Worm (Caenorhabditis elegans) whole organism, early embryonic: ENCODE data around the gene rpy-1.

ENCODE experiments used
- B0310.2 ChIP-seq: sonication (generic microtip); optimal IDR thresholded peaks from 2 replicates; lab custom pipeline; 2016; ENCODE audit warnings: mild to moderate bottlenecking, missing genetic modification characterization, missing compliant biosample characterization
- F13C5.2 ChIP-seq: sonication (generic microtip); optimal IDR thresholded peaks from 2 replicates; lab custom pipeline; 2017; ENCODE audit warnings: mild to moderate bottlenecking, missing genetic modification characterization, inconsistent platforms, missing compliant biosample characterization
- aly-1 ChIP-seq: sonication (generic microtip); optimal IDR thresholded peaks from 2 replicates; lab custom pipeline; 2016; ENCODE audit warnings: missing genetic modification characterization, missing compliant biosample characterization
- ama-1 ChIP-seq: fragments of 150-350 bp; optimal IDR thresholded peaks from 2 replicates; lab custom pipeline; 2014
- ceh-13 ChIP-seq: fragments of 200-800 bp; sonication (Bioruptor generic); optimal IDR thresholded peaks from 2 replicates; lab custom pipeline; 2018; ENCODE audit warnings: mild to moderate bottlenecking, missing genetic modification characterization, missing compliant biosample characterization
- ets-7 ChIP-seq: sonication (generic microtip); optimal IDR thresholded peaks from 2 replicates; lab custom pipeline; 2016; ENCODE audit warnings: missing genotype, missing genetic modification characterization, missing compliant biosample characterization
- flt-1 ChIP-seq: fragments of 200-800 bp; sonication (Bioruptor generic); IDR thresholded peaks from 2 replicates; pipeline ENCODE4 v1.3.6; 2022; ENCODE audit warnings: missing genetic modification characterization, missing compliant biosample characterization
- hmg-4 ChIP-seq: fragments of 200-800 bp; sonication (Bioruptor generic); optimal IDR thresholded peaks from 2 replicates; lab custom pipeline; 2018; ENCODE audit warnings: mild to moderate bottlenecking, missing genetic modification characterization, missing compliant biosample characterization
- hnd-1 ChIP-seq: sonication (generic microtip); optimal IDR thresholded peaks from 2 replicates; lab custom pipeline; 2016; ENCODE audit warnings: missing genetic modification characterization, missing compliant biosample characterization
- pes-1 ChIP-seq: fragments of 200-800 bp; sonication (Bioruptor generic); IDR thresholded peaks from 2 replicates; pipeline ENCODE4 v1.3.6; 2022; ENCODE audit warnings: missing genetic modification reagents, missing genetic modification characterization, missing compliant biosample characterization
- scrt-1 ChIP-seq: fragments of 200-800 bp; sonication (Bioruptor generic); IDR thresholded peaks from 2 replicates; pipeline ENCODE4 v1.3.6; 2022; ENCODE audit warnings: missing genetic modification characterization, missing compliant biosample characterization
- tbx-37 ChIP-seq: fragments of 200-800 bp; sonication (Bioruptor generic); conservative IDR thresholded peaks from 2 replicates; pipeline ENCODE4 v1.3.6; 2022; ENCODE audit warnings: missing genetic modification reagents, missing genetic modification characterization, missing compliant biosample characterization
- tra-4 ChIP-seq: sonication (generic microtip); optimal IDR thresholded peaks from 2 replicates; lab custom pipeline; 2017; ENCODE audit warnings: missing genetic modification characterization, missing compliant biosample characterization

- TF ChIP-seq ama-1 (no peak), tra-4 (tag; lab: Kevin White, UChicago) (no peak), ets-7 (tag; lab: Kevin White, UChicago) (no peak), flt-1 (GFP tag; lab: Robert Waterston, UW) (no peak), ceh-13 (GFP tag; lab: Kevin White, UChicago) (no peak), F13C5.2 (tag; lab: Kevin White, UChicago) (no peak), scrt-1 (GFP tag; lab: Robert Waterston, UW) (no peak), B0310.2 (no peak), hmg-4 (no peak), pes-1 (GFP tag; lab: Robert Waterston, UW) (no peak), hnd-1 (tag; lab: Kevin White, UChicago) (no peak), aly-1 (tag; lab: Kevin White, UChicago) (no peak), tbx-37 (GFP tag; lab: Robert Waterston, UW) (no peak)
Observed at ce11 chrII:6736604-6737003, 31.2 kb upstream of the rpy-1 start, which contains the start of gene T14B4.1.
